Fruit fly (Drosophila melanogaster): ENCODE measurements around the gene Ir7d.
A peak's percentile ranks its signal among the peaks of the same experiment; 100 is the strongest.

The Ir7d gene

DNA sequence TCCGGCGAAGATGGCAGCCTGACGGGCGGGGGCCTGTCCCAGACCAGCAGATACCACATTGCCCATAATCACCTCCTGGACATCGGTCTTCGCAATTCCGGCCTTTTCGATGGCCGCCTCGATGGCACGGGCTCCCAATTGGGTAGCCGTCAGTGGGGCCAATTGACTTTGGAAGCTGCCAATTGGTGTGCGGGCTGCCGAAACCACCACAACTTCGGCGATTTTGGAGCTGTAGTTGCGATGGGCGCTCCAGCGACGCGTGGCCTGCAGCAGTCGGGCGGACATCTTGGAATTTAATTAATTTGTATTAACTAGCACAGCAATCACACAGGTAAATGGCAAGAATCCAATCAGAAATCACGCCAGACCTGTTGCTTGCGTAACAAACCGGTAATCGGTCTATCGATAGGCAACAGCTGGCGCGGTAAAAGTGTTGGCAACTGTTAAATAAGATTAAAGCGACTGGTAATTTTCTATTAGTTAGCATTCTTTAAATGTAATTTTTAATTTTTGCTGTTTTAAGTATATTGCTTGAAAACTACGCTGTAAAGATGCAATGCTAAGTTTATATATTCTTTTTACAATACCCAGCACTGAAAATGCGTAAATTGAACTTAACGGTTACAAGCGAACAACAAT is 9.9 kb upstream of the Ir7d start, which contains the start of gene Acat1 (continued):
- TF ChIP-seq CG1832 (GFP tag; optimal IDR thresholded peaks at IDR 0.05), result no peak
- no peak for TF ChIP-seq Dip2 (GFP tag; IDR thresholded peaks at IDR 0.05)
- TF ChIP-seq CG4424 (GFP tag; optimal IDR thresholded peaks at IDR 0.05), result peak; percentile 52
- TF ChIP-seq dm (GFP tag; optimal IDR thresholded peaks at IDR 0.05), result peak; percentile 32
- peak; percentile 49 for TF ChIP-seq tin (GFP tag; optimal IDR thresholded peaks at IDR 0.05)
- TF ChIP-seq CG14667 (GFP tag; IDR thresholded peaks at IDR 0.05), result no peak
- peak; percentile 36; the same call in 1 of the 2 replicates for TF ChIP-seq CG4730 (GFP tag; IDR thresholded peaks at IDR 0.05)
- peak; percentile 75 for TF ChIP-seq Ets65A (GFP tag)
- TF ChIP-seq Nf-YA (GFP tag; IDR thresholded peaks at IDR 0.05), result 0 out of 2 replicates have a peak, but pooled peaks have one; percentile 11
- peak; percentile 47 for TF ChIP-seq CG13775 (GFP tag; optimal IDR thresholded peaks at IDR 0.05)
- peak; percentile 83 for TF ChIP-seq vvl (GFP tag; IDR thresholded peaks at IDR 0.05)
- no peak for TF ChIP-seq seq (GFP tag; IDR thresholded peaks at IDR 0.05)
- TF ChIP-seq Nf-YB (GFP tag; optimal IDR thresholded peaks at IDR 0.05), result peak; percentile 39
- TF ChIP-seq nom (GFP tag; optimal IDR thresholded peaks at IDR 0.05), result peak; percentile 19
- TF ChIP-seq sob (GFP tag; IDR thresholded peaks at IDR 0.05), result peak; percentile 53; the same call in 1 of the 2 replicates
- no peak for TF ChIP-seq yki (optimal IDR thresholded peaks at IDR 0.05)
- peak; percentile 39 for TF ChIP-seq CG10979 (tag; optimal IDR thresholded peaks at IDR 0.05)
- no peak for TF ChIP-seq CG11085 (GFP tag; IDR thresholded peaks at IDR 0.05)
- peak; percentile 59 for TF ChIP-seq CG9727 (GFP tag; optimal IDR thresholded peaks at IDR 0.05)
- no peak for TF ChIP-seq shn (GFP tag; optimal IDR thresholded peaks at IDR 0.05)
- peak; percentile 33; the same call in 1 of the 2 replicates for TF ChIP-seq CG10366 (GFP tag; IDR thresholded peaks at IDR 0.05)
- peak; percentile 64 for TF ChIP-seq CG2712 (tag; optimal IDR thresholded peaks at IDR 0.05)
- no peak for TF ChIP-seq Fer2 (tag; optimal IDR thresholded peaks at IDR 0.05)
- TF ChIP-seq mld (GFP tag; IDR thresholded peaks at IDR 0.05; ENCODE audit: partially characterized antibody), result no peak
- TF ChIP-seq pfk (GFP tag; optimal IDR thresholded peaks at IDR 0.05), result no peak
- peak; percentile 41; the same call in 1 of the 2 replicates for TF ChIP-seq CG11247 (GFP tag; IDR thresholded peaks at IDR 0.05)
- TF ChIP-seq Fer1 (GFP tag; optimal IDR thresholded peaks at IDR 0.05), result no peak
- peak; percentile 20; the same call in 1 of the 3 replicates for TF ChIP-seq Opbp (GFP tag; IDR thresholded peaks at IDR 0.05; ENCODE audit: partially characterized antibody)
- 0 out of 3 replicates have a peak, but pooled peaks have one; percentile 17 for TF ChIP-seq Doc3 (GFP tag; IDR thresholded peaks at IDR 0.05; ENCODE audit: partially characterized antibody)
- peak; percentile 15 for TF ChIP-seq CG18619 (GFP tag; optimal IDR thresholded peaks at IDR 0.05)
- peak; percentile 18; the same call in 1 of the 2 replicates for TF ChIP-seq hbn (GFP tag; IDR thresholded peaks at IDR 0.05; ENCODE audit: partially characterized antibody)
- peak; percentile 61 for TF ChIP-seq PHDP (tag; optimal IDR thresholded peaks at IDR 0.05)
- no peak for TF ChIP-seq twi (tag; optimal IDR thresholded peaks at IDR 0.05)
- no peak for TF ChIP-seq Lpt (GFP tag; optimal IDR thresholded peaks at IDR 0.05)
- 0 out of 2 replicates have a peak, but pooled peaks have one; percentile 42 for TF ChIP-seq ranshi (GFP tag; IDR thresholded peaks at IDR 0.05)
- TF ChIP-seq CG34422 (GFP tag; IDR thresholded peaks at IDR 0.05), result peak; percentile 58
- TF ChIP-seq CG6854 (GFP tag; optimal IDR thresholded peaks at IDR 0.05), result no peak
- no peak for TF ChIP-seq CG31365 (tag; optimal IDR thresholded peaks at IDR 0.05)
- TF ChIP-seq Pdp1 (GFP tag; optimal IDR thresholded peaks at IDR 0.05), result peak; percentile 48 to 100
- TF ChIP-seq phol (tag; optimal IDR thresholded peaks at IDR 0.05), result peak; percentile 64
- TF ChIP-seq ttk (GFP tag; IDR thresholded peaks at IDR 0.05), result peak; percentile 24; the same call in 1 of the 2 replicates
- no peak for TF ChIP-seq vfl (GFP tag; optimal IDR thresholded peaks at IDR 0.05)
- no peak for TF ChIP-seq jigr1 (GFP tag; IDR thresholded peaks at IDR 0.05)
- TF ChIP-seq stwl (tag; optimal IDR thresholded peaks at IDR 0.05), result peak; percentile 87
- TF ChIP-seq CG18011 (GFP tag; optimal IDR thresholded peaks at IDR 0.05), result peak; percentile 54
- no peak for TF ChIP-seq br (optimal IDR thresholded peaks at IDR 0.05)
- no peak for TF ChIP-seq Dfd (GFP tag; optimal IDR thresholded peaks at IDR 0.05)
- no peak for TF ChIP-seq CG6175 (GFP tag; IDR thresholded peaks at IDR 0.05)
- TF ChIP-seq run (tag; optimal IDR thresholded peaks at IDR 0.05), result no peak
- TF ChIP-seq trh (GFP tag; optimal IDR thresholded peaks at IDR 0.05), result no peak
